Fruit fly (Drosophila melanogaster) whole organism, prepupa: ENCODE results near the gene CG15282.

Experiments
- CG10631 ChIP-seq: fragments of 200-800 bp; sonication (Bioruptor generic); optimal IDR thresholded peaks from 2 replicates; lab custom pipeline; 2016; ENCODE audit warnings: missing biosample characterization, missing genetic modification characterization
- CG11902 ChIP-seq: fragments of 200-800 bp; sonication (Bioruptor generic); optimal IDR thresholded peaks from 3 replicates; lab custom pipeline; 2016; ENCODE audit warnings: missing biosample characterization, missing genetic modification characterization
- CG15336 ChIP-seq: fragments of 200-800 bp; sonication (Bioruptor generic); IDR thresholded peaks from 2 replicates; pipeline ENCODE4 v1.3.6; 2022; ENCODE audit warnings: missing biosample characterization, missing genetic modification characterization
- CG1621 ChIP-seq: fragments of 200-800 bp; sonication (Bioruptor generic); optimal IDR thresholded peaks from 3 replicates; lab custom pipeline; 2018; ENCODE audit warnings: missing biosample characterization, mild to moderate bottlenecking, missing genetic modification characterization
- CG16779 ChIP-seq: fragments of 200-800 bp; sonication (Bioruptor generic); optimal IDR thresholded peaks from 3 replicates; lab custom pipeline; 2017; ENCODE audit warnings: missing biosample characterization, mild to moderate bottlenecking, missing genetic modification characterization
- CG31627 ChIP-seq: fragments of 200-800 bp; sonication (Bioruptor generic); optimal IDR thresholded peaks from 3 replicates; lab custom pipeline; 2016; ENCODE audit warnings: missing biosample characterization, missing genetic modification characterization
- CG32006 ChIP-seq: fragments of 200-800 bp; sonication (Bioruptor generic); optimal IDR thresholded peaks from 3 replicates; lab custom pipeline; 2017; ENCODE audit warnings: missing biosample characterization, mild to moderate bottlenecking, missing genetic modification characterization
- CG34406 ChIP-seq: fragments of 200-800 bp; sonication (Bioruptor generic); optimal IDR thresholded peaks from 3 replicates; lab custom pipeline; 2016; ENCODE audit warnings: missing biosample characterization, missing genetic modification characterization
- CG6163 ChIP-seq: fragments of 200-800 bp; sonication (Bioruptor generic); IDR thresholded peaks from 3 replicates; pipeline ENCODE4 v1.3.6; 2022; ENCODE audit warnings: missing biosample characterization, missing genetic modification characterization
- CG6276 ChIP-seq: fragments of 200-800 bp; sonication (Bioruptor generic); optimal IDR thresholded peaks from 2 replicates; lab custom pipeline; 2017; ENCODE audit warnings: missing biosample characterization, mild to moderate bottlenecking, missing genetic modification characterization
- CG6792 ChIP-seq: fragments of 200-800 bp; sonication (Bioruptor generic); optimal IDR thresholded peaks from 3 replicates; lab custom pipeline; 2016; ENCODE audit warnings: missing biosample characterization, missing genetic modification characterization
- CG6808 ChIP-seq: fragments of 200-800 bp; sonication (Bioruptor generic); optimal IDR thresholded peaks from 3 replicates; lab custom pipeline; 2017; ENCODE audit warnings: missing biosample characterization, missing genetic modification characterization, mild to moderate bottlenecking, moderate library complexity, missing genetic modification reagents
- CG6854 ChIP-seq: fragments of 200-800 bp; sonication (Bioruptor generic); optimal IDR thresholded peaks from 2 replicates; lab custom pipeline; 2017; ENCODE audit warnings: missing biosample characterization, mild to moderate bottlenecking, missing genetic modification characterization
- CG7368 ChIP-seq: fragments of 200-800 bp; sonication (Bioruptor generic); optimal IDR thresholded peaks from 3 replicates; lab custom pipeline; 2016; ENCODE audit warnings: missing biosample characterization, missing genetic modification characterization
- CG8119 ChIP-seq: fragments of 200-800 bp; sonication (Bioruptor generic); IDR thresholded peaks from 3 replicates; pipeline ENCODE4 v1.3.6; 2022; ENCODE audit warnings: missing biosample characterization, missing genetic modification characterization
- CG8319 ChIP-seq: fragments of 200-800 bp; sonication (Bioruptor generic); optimal IDR thresholded peaks from 3 replicates; lab custom pipeline; 2016; ENCODE audit warnings: missing biosample characterization, missing genetic modification characterization
- CG8632 ChIP-seq: fragments of 200-800 bp; sonication (Bioruptor generic); optimal IDR thresholded peaks from 3 replicates; lab custom pipeline; 2016; ENCODE audit warnings: missing biosample characterization, missing genetic modification characterization
- CG9139 ChIP-seq: fragments of 200-800 bp; sonication (Bioruptor generic); optimal IDR thresholded peaks from 3 replicates; lab custom pipeline; 2017; ENCODE audit warnings: missing biosample characterization, mild to moderate bottlenecking, missing genetic modification characterization
- Eip75B ChIP-seq: fragments of 200-800 bp; sonication (Bioruptor generic); optimal IDR thresholded peaks from 3 replicates; lab custom pipeline; 2016; ENCODE audit warnings: missing biosample characterization, missing genetic modification characterization
- Eip78C ChIP-seq: fragments of 200-800 bp; sonication (Bioruptor generic); peaks from one replicate; lab custom pipeline; 2016; ENCODE audit warnings: missing biosample characterization, missing genetic modification characterization
- Eip93F ChIP-seq: fragments of 200-800 bp; sonication (Bioruptor generic); optimal IDR thresholded peaks from 2 replicates; lab custom pipeline; 2016; ENCODE audit warnings: missing biosample characterization, mild to moderate bottlenecking, missing genetic modification characterization
- Ets21C ChIP-seq: fragments of 200-800 bp; sonication (Bioruptor generic); optimal IDR thresholded peaks from 3 replicates; lab custom pipeline; 2016; ENCODE audit warnings: missing biosample characterization, missing genetic modification characterization
- Ets96B ChIP-seq: fragments of 200-800 bp; optimal IDR thresholded peaks from 2 replicates; lab custom pipeline; 2019; ENCODE audit warnings: missing biosample characterization, mild to moderate bottlenecking, missing genetic modification characterization, moderate library complexity
- Gug ChIP-seq: fragments of 200-800 bp; sonication (Bioruptor generic); IDR thresholded peaks from 2 replicates; pipeline ENCODE4 v1.3.6; 2022; ENCODE audit warnings: missing biosample characterization, missing genetic modification characterization
- Hr38 ChIP-seq: sonication (Bioruptor generic); optimal IDR thresholded peaks from 2 replicates; lab custom pipeline; 2016; ENCODE audit warnings: missing biosample characterization, missing genetic modification characterization
- Hr39 ChIP-seq: fragments of 200-800 bp; sonication (Bioruptor generic); optimal IDR thresholded peaks from 2 replicates; lab custom pipeline; 2016; ENCODE audit warnings: missing biosample characterization, missing genetic modification characterization
- Hr4 ChIP-seq: fragments of 200-800 bp; sonication (Bioruptor generic); optimal IDR thresholded peaks from 3 replicates; lab custom pipeline; 2016; ENCODE audit warnings: missing biosample characterization, missing genetic modification characterization
- Lpt ChIP-seq: fragments of 200-800 bp; sonication (Bioruptor generic); optimal IDR thresholded peaks from 3 replicates; lab custom pipeline; 2016; ENCODE audit warnings: missing biosample characterization, missing genetic modification characterization
- OdsH ChIP-seq: fragments of 200-800 bp; sonication (Bioruptor generic); optimal IDR thresholded peaks from 3 replicates; lab custom pipeline; 2016; ENCODE audit warnings: missing biosample characterization, missing genetic modification characterization
- Smox ChIP-seq: fragments of 200-800 bp; sonication (Bioruptor generic); optimal IDR thresholded peaks from 3 replicates; lab custom pipeline; 2016; ENCODE audit warnings: missing biosample characterization, missing genetic modification characterization
- Sox102F ChIP-seq: fragments of 200-800 bp; sonication (Bioruptor generic); optimal IDR thresholded peaks from 2 replicates; lab custom pipeline; 2016; ENCODE audit warnings: missing biosample characterization, mild to moderate bottlenecking, missing genetic modification characterization
- Sox14 ChIP-seq: fragments of 200-800 bp; sonication (Bioruptor generic); optimal IDR thresholded peaks from 3 replicates; lab custom pipeline; 2016; ENCODE audit warnings: missing biosample characterization, missing genetic modification characterization
- Sox15 ChIP-seq: fragments of 200-800 bp; sonication (Bioruptor generic); optimal IDR thresholded peaks from 3 replicates; lab custom pipeline; 2016; ENCODE audit warnings: missing biosample characterization, missing genetic modification characterization
- achi ChIP-seq: fragments of 200-800 bp; sonication (Bioruptor generic); optimal IDR thresholded peaks from 3 replicates; lab custom pipeline; 2016; ENCODE audit warnings: missing biosample characterization, missing genetic modification characterization
- acj6 ChIP-seq: fragments of 200-800 bp; sonication (Bioruptor generic); optimal IDR thresholded peaks from 3 replicates; lab custom pipeline; 2016; ENCODE audit warnings: missing biosample characterization, missing genetic modification characterization
- cyc ChIP-seq: fragments of 200-800 bp; sonication (Bioruptor generic); optimal IDR thresholded peaks from 3 replicates; lab custom pipeline; 2016; ENCODE audit warnings: missing biosample characterization, missing genetic modification characterization
- dac ChIP-seq: fragments of 200-800 bp; sonication (Bioruptor generic); optimal IDR thresholded peaks from 2 replicates; lab custom pipeline; 2017; ENCODE audit warnings: missing biosample characterization, mild to moderate bottlenecking, missing genetic modification characterization
- dsx ChIP-seq: fragments of 200-800 bp; optimal IDR thresholded peaks from 3 replicates; lab custom pipeline; 2019; ENCODE audit warnings: missing biosample characterization, mild to moderate bottlenecking, missing genetic modification characterization, moderate library complexity; ENCODE audit not compliant: poor library complexity, severe bottlenecking
- eg ChIP-seq: fragments of 200-800 bp; sonication (Bioruptor generic); IDR thresholded peaks from 3 replicates; pipeline ENCODE4 v1.3.6; 2022; ENCODE audit warnings: missing biosample characterization, missing genetic modification characterization
- fkh ChIP-seq: fragments of 200-800 bp; sonication (Bioruptor generic); optimal IDR thresholded peaks from 3 replicates; lab custom pipeline; 2017; ENCODE audit warnings: missing biosample characterization, mild to moderate bottlenecking, missing genetic modification characterization, moderate library complexity
- lz ChIP-seq: fragments of 200-800 bp; sonication (Bioruptor generic); optimal IDR thresholded peaks from 3 replicates; lab custom pipeline; 2016; ENCODE audit warnings: missing biosample characterization, missing genetic modification characterization
- pdm3 ChIP-seq: fragments of 200-800 bp; sonication (Bioruptor generic); optimal IDR thresholded peaks from 3 replicates; lab custom pipeline; 2016; ENCODE audit warnings: missing biosample characterization, missing genetic modification characterization
- spab ChIP-seq: fragments of 200-800 bp; sonication (Bioruptor generic); optimal IDR thresholded peaks from 2 replicates; lab custom pipeline; 2017; ENCODE audit warnings: missing biosample characterization, mild to moderate bottlenecking, missing genetic modification characterization, missing genetic modification reagents
- ss ChIP-seq, 2 experiments: fragments of 200-800 bp; sonication (Bioruptor generic); optimal IDR thresholded peaks; 2 replicates in 1 of 2; 3 replicates in 1 of 2; lab custom pipeline; 2017 to 2018; ENCODE audit warnings: mild to moderate bottlenecking in 2 of 2, missing biosample characterization in 2 of 2, missing genetic modification characterization in 2 of 2, moderate library complexity in 1 of 2
- svp ChIP-seq: fragments of 200-800 bp; sonication (Bioruptor generic); peaks from one replicate; lab custom pipeline; 2016; ENCODE audit warnings: missing biosample characterization, missing genetic modification characterization
- topi ChIP-seq: fragments of 200-800 bp; sonication (Bioruptor generic); optimal IDR thresholded peaks from 3 replicates; lab custom pipeline; 2016; ENCODE audit warnings: missing biosample characterization, missing genetic modification characterization
- vri ChIP-seq: fragments of 200-800 bp; sonication (Bioruptor generic); optimal IDR thresholded peaks from 3 replicates; lab custom pipeline; 2016; ENCODE audit warnings: missing biosample characterization, mild to moderate bottlenecking, missing genetic modification characterization

Gene CG15282

DNA sequence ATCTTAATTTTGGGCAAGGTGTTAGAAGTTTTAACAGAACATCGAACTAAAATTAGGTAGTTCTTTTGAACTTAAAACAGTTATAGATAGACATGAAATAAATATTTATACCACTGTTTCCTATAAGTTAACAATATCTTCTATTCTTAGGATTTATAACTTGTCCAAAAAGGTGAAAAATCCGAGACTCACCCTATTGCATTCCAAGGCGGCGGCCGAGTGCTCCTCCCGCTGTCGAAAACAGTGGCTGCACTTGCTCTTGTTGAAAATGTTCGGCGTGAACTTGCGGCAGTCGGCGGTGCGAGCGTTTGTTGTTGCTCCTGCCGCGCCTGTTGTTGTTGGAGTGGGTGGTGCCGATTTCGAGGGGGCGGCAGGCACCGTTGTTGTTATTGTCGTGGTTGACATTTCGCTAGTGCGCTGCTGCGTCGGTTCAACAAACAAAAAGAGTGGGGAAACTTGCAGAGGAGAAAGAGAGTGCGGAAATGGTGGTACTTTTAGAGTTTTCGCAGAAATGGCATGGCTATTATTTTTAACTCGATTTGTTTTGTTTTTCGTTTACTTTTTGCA, 23.9 kb upstream of the CG15282 start:
- TF ChIP-seq CG6163 (GFP tag; lab: Robert Waterston, UW) (0 out of 3 replicates have a peak, but pooled peaks have one; percentile 6), dsx (GFP tag; lab: Kevin White, UChicago) (no peak), CG8632 (GFP tag; lab: Kevin White, UChicago) (no peak), topi (GFP tag; lab: Kevin White, UChicago) (no peak), eg (GFP tag; lab: Robert Waterston, UW) (0 out of 3 replicates have a peak, but pooled peaks have one; percentile 37)

DNA sequence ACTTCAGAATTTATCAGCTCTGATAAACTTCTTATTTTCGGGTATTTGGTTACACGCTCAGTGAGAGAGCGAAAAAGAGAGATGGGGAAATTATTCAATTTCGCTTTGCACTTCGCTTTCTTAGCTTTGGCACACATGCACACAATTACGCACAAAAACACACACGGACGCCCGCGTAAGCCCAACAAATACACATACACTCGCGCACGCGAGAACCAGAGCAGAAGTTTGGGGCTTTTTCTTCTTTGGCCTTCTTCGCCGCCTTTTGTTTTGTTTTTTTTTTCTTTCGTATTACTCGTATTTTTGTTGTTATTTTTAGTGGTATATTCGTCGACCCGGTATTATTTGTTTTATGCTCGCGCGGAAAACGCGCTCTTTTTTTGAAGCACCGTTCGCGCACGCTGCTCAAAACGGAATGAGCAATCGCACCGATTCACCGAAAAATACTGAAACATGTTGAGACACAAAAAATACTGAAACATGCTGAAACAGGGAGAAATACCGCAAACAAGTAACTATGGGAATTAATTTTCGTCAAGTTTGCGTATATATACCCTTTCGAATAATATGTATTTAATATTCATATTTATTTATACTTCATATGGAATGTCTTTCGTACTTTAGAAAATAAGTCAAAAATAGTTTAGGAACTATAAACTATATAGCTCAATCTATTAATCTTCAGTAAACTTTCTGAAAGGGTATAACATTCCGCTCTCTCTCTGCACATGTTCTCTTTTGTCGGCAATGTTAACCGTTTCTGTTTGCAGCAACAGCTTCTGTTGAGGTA, 23.2 kb upstream of the CG15282 start, which contains the start of gene osp:
TSS of gene osp (minus strand) at position 419 of the 790 bp plus-strand sequence.
- TF ChIP-seq ss (GFP tag; optimal IDR thresholded peaks at IDR 0.05; lab: Kevin White, UChicago) (peak; percentile 98 to 99), Gug (GFP tag; lab: Robert Waterston, UW) (peak; percentile 99), spab (GFP tag; lab: Kevin White, UChicago) (peak; percentile 98), CG32006 (GFP tag; lab: Kevin White, UChicago) (peak; percentile 99), Sox15 (GFP tag; lab: Kevin White, UChicago) (peak; percentile 93), CG6163 (GFP tag; lab: Robert Waterston, UW) (peak; percentile 99), CG6854 (peak; percentile 84), CG10631 (GFP tag; lab: Kevin White, UChicago) (peak; percentile 99), OdsH (GFP tag; lab: Kevin White, UChicago) (peak; percentile 98), Sox14 (GFP tag; lab: Kevin White, UChicago) (peak; percentile 91), topi (GFP tag; lab: Kevin White, UChicago) (peak; percentile 97), CG31627 (peak; percentile 89), CG9139 (GFP tag; lab: Kevin White, UChicago) (peak; percentile 98), Lpt (peak; percentile 98), Ets96B (peak; percentile 100), svp (peak; percentile 99), lz (GFP tag; lab: Kevin White, UChicago) (peak; percentile 95), CG8632 (GFP tag; lab: Kevin White, UChicago) (peak; percentile 99), CG7368 (GFP tag; lab: Kevin White, UChicago) (peak; percentile 97), Hr39 (GFP tag; lab: Kevin White, UChicago) (peak; percentile 84), dac (GFP tag; lab: Kevin White, UChicago) (peak; percentile 89), Eip93F (GFP tag; lab: Kevin White, UChicago) (peak; percentile 92), CG11902 (GFP tag; lab: Kevin White, UChicago) (peak; percentile 94), CG8119 (GFP tag; lab: Robert Waterston, UW) (peak; percentile 100), Sox102F (GFP tag; lab: Kevin White, UChicago) (peak; percentile 91), Eip75B (GFP tag; lab: Kevin White, UChicago) (peak; percentile 94), pdm3 (peak; percentile 96), CG6276 (peak; percentile 97), Hr38 (GFP tag; lab: Kevin White, UChicago) (no peak), CG6808 (GFP tag; lab: Kevin White, UChicago) (peak; percentile 97), eg (GFP tag; lab: Robert Waterston, UW) (peak; percentile 100), Ets21C (GFP tag; lab: Kevin White, UChicago) (peak; percentile 74), CG8319 (GFP tag; lab: Kevin White, UChicago) (peak; percentile 96), CG15336 (GFP tag; lab: Robert Waterston, UW) (peak; percentile 100), Hr4 (GFP tag; lab: Kevin White, UChicago) (peak; percentile 98), Smox (GFP tag; lab: Kevin White, UChicago) (peak; percentile 94), CG6792 (GFP tag; lab: Kevin White, UChicago) (peak; percentile 98), CG16779 (tag; lab: Kevin White, UChicago) (peak; percentile 92), CG34406 (peak; percentile 99), cyc (GFP tag; lab: Kevin White, UChicago) (peak; percentile 96), fkh (GFP tag; lab: Kevin White, UChicago) (peak; percentile 92), vri (GFP tag; lab: Kevin White, UChicago) (peak; percentile 86), CG1621 (peak; percentile 98), achi (peak; percentile 98), acj6 (peak; percentile 98), Eip78C (GFP tag; lab: Kevin White, UChicago) (peak; percentile 100)
